Fruit fly (Drosophila melanogaster) S2 (cell line): ENCODE results near the gene Chsy.

Experiments
- CG8478 ChIP-seq: fragments of >200 bp; optimal IDR thresholded peaks from 2 replicates; lab custom pipeline; 2018
- CTCF ChIP-seq, 2 experiments: fragments of >200 bp; optimal IDR thresholded peaks; 2 replicates each; lab custom pipeline; 2018

The Chsy gene

DNA sequence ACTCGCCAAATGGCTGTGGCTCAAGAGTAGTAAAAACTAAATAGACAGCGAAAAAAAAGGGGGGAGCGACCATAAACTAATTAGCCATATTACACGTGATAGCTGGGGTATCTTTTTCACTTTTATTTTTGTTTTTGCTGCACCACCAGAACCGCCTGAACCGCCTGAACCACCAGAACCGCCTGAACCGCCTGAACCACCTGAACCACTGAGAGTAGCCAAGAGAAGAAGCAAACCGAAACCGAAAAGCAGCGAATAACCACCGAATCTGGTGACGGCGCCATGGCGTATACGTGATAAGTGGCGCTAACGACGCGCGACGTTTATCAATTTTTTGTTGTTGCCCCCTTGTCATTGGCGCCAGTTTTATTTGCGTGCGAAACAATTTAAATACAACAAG lies 23.2 kb upstream of the Chsy start:
- no peak for TF ChIP-seq CTCF (optimal IDR thresholded peaks at IDR 0.05; lab: Kevin White, UChicago)
- no peak for TF ChIP-seq CG8478

- TF ChIP-seq CG8478 (no peak), CTCF (optimal IDR thresholded peaks at IDR 0.05; lab: Kevin White, UChicago) (no peak)
These were observed 22.7 kb upstream of the Chsy start for dm6 chrX:15616018-15616417.

DNA sequence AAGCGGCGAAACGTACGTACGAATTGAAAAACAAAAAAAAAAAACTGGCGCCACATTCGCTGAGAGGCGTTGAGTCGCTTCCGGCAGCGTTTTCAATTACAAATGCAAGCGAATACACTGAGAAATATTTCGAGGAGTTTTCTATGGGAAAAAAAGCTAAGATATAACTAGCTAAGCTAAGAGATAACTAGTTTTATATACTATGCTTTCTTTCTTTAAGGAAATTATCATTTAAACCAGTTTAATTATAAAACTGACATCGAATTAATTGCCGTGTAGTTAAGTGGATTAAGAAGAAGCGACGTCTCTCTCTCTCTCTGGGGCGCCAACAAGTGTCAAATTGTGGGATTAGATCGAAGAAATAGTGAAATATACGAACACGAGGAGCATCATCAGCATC lies 22.1 kb upstream of the Chsy start:
- TF ChIP-seq CG8478 (no peak), CTCF (optimal IDR thresholded peaks at IDR 0.05; lab: Kevin White, UChicago) (no peak)

DNA sequence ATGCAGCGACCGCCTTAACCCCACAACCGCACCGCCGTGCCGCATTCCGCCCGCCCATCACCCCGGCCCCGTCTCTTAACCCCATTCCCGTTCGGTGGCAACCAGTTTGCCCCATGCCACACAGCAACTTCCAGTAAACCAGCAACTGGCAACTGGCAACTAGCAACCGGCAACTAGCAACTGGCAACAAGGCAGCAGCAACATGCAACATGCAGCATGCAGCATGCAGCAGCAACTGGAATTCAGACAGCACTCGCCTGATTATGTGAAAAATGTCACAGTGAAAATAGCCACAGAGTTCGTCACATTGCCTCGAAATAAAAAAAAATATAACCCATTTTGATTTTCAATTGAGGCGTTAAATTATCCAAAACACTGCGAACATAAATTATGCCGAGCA lies 18.5 kb upstream of the Chsy start:
- no peak for TF ChIP-seq CTCF (optimal IDR thresholded peaks at IDR 0.05; lab: Kevin White, UChicago)
- no peak for TF ChIP-seq CG8478

- no peak for TF ChIP-seq CG8478
- TF ChIP-seq CTCF (optimal IDR thresholded peaks at IDR 0.05; lab: Kevin White, UChicago): no peak
These were observed 17.6 kb upstream of the Chsy start for dm6 chrX:15610957-15611356.

- no peak for TF ChIP-seq CTCF (optimal IDR thresholded peaks at IDR 0.05; lab: Kevin White, UChicago)
- TF ChIP-seq CG8478: no peak
These were observed 16.8 kb upstream of the Chsy start for dm6 chrX:15610173-15610572.

DNA sequence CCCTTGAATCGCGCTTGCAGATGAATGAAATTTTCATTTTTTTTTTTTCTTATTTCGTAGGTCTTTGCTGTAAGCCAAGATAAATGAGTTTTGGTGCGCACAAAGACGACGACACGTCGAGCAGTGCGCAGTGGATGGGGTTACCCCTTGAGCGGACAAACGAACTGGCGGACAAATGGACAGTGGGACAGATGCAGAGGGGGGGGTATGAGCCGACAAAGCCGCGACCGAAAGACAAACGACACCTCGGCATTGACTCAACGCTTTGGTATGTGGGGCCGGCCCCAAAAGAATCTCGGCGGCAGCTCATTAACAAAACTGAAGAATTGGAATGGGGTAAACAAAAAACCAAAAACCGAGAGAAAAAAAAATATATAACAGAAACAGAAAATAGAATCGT lies 16.0 kb upstream of the Chsy start:
- TF ChIP-seq CG8478 (no peak), CTCF (optimal IDR thresholded peaks at IDR 0.05; lab: Kevin White, UChicago) (no peak)

- no peak for TF ChIP-seq CTCF (optimal IDR thresholded peaks at IDR 0.05; lab: Kevin White, UChicago)
- no peak for TF ChIP-seq CG8478
These were observed 15.5 kb upstream of the Chsy start for dm6 chrX:15608751-15609345.

- TF ChIP-seq CG8478 (no peak), CTCF (optimal IDR thresholded peaks at IDR 0.05; lab: Kevin White, UChicago) (no peak)
These were observed 9.1 kb upstream of the Chsy start for dm6 chrX:15602438-15602837.

DNA sequence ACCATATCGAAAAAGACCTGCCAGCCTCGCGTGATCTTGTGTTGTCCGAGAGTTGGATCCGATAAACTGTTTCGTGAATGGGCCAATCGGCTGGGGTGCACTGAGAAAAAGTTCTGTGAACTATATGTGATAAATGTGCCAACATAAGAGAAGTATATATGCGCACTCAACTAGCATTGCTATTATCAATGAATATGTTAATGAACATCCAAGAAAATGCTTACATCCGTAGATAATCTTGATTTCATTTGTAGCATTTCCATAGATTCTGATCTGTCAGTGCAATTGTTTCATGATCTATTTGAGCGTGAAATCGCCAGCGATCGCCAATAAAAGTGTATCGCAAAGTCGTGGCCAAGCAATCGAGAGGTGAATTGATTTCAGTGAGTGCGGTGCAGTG lies 8.0 kb upstream of the Chsy start:
- TF ChIP-seq CTCF (optimal IDR thresholded peaks at IDR 0.05; lab: Kevin White, UChicago) (no peak), CG8478 (no peak)

- no peak for TF ChIP-seq CG8478
- no peak for TF ChIP-seq CTCF (optimal IDR thresholded peaks at IDR 0.05; lab: Kevin White, UChicago)
These were observed 6.4 kb upstream of the Chsy start for dm6 chrX:15599697-15600096.

dm6 chrX:15594230-15594857 lies 1.0 kb upstream of the Chsy start:
- TF ChIP-seq CG8478 (no peak), CTCF (optimal IDR thresholded peaks at IDR 0.05; lab: Kevin White, UChicago) (peak; percentile 78 to 92)

- no peak for TF ChIP-seq CG8478
- no peak for TF ChIP-seq CTCF (optimal IDR thresholded peaks at IDR 0.05; lab: Kevin White, UChicago)
These were observed 385 bp downstream of the Chsy start for dm6 chrX:15592822-15593476.

DNA sequence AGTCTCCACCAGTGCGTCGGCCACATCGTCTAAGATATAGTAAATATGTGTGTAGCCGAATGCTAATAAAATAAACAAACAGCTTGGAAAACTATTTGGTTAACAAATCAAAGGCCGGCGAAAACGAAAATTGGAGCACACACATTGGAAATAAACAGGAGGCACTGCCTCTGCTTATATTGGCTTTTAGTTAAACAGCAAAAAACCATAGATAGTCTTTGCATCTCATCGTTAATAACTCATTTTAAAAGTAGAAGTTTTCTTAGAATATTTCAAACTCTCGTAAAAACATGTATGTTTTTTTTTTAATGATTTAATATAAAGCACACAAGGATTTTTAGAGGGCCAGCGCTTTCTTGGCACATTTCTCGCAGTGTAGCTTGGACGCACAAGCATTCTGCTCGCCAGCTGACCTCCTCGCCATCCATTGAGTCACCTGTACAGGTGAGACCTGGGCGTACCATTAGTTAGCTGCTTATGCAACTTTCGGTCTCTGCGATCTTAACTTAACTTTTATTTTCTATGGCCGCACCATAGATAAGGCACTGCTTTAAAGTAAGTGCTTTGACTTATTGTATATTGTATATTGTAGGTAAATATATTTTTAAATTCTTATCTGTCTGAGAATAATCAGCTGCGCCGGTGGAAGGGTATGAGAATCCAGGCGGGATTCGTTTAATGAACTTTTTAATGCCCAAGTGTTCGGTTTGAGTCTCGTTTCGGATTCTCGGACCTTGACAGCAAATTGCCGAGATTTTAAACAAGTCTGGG lies 1.4 kb downstream of the Chsy start:
- TF ChIP-seq CTCF (optimal IDR thresholded peaks at IDR 0.05; lab: Kevin White, UChicago) (no peak), CG8478 (no peak)

DNA sequence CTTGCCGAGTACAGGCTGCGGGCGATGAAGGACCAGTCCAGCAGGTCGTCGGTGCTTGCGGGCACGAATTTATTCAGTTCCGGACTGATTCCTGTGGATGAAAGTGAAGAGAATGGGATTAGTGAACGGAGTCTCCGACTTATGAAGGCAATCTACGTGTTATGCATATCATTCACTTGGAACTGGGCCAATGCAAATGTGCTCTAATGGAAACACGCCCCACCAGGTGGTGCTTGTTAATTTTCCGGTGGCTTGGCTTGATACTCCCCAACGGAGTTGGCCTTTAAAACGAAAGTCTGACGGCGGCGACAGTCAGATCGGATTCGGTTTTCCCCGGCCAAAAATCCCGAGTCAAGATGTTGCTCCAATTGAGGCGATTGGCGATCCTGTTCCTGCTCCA lies 5.9 kb downstream of the Chsy start, which contains the start of gene Alp11:
Gene Alp11, plus strand, starts transcription at position 301 of the 400 bp plus-strand sequence.
- TF ChIP-seq CTCF (optimal IDR thresholded peaks at IDR 0.05; lab: Kevin White, UChicago) (no peak), CG8478 (no peak)
